Worm (Caenorhabditis elegans) whole organism, young adult: Measurements from ENCODE around the gene C54D10.10.

Experiments used
- B0019.2 ChIP-seq: fragments of 200-800 bp; sonication (Bioruptor generic); conservative IDR thresholded peaks from 2 replicates; pipeline ENCODE4 v1.3.6; 2022; ENCODE audit warnings: missing genetic modification reagents, missing genetic modification characterization, missing compliant biosample characterization
- C17E4.6 ChIP-seq: fragments of 200-800 bp; sonication (Bioruptor generic); IDR thresholded peaks from 2 replicates; pipeline ENCODE4 v1.3.6; 2022; ENCODE audit warnings: missing genetic modification reagents, missing genetic modification characterization, missing compliant biosample characterization
- F33H1.4 ChIP-seq: fragments of 200-800 bp; sonication (Bioruptor generic); IDR thresholded peaks from 2 replicates; pipeline ENCODE4 v1.3.6; 2022; ENCODE audit warnings: missing genetic modification reagents, missing genetic modification characterization, missing compliant biosample characterization
- F39B2.1 ChIP-seq: fragments of 200-800 bp; sonication (Bioruptor generic); IDR thresholded peaks from 2 replicates; pipeline ENCODE4 v1.3.6; 2022; ENCODE audit warnings: missing genetic modification reagents, missing genetic modification characterization, missing compliant biosample characterization
- F55B11.4 ChIP-seq: sonication (generic microtip); optimal IDR thresholded peaks from 2 replicates; lab custom pipeline; 2016; ENCODE audit warnings: missing compliant biosample characterization, missing genetic modification characterization, borderline replicate concordance; ENCODE audit not compliant: insufficient read depth
- T26A5.8 ChIP-seq: sonication (generic microtip); optimal IDR thresholded peaks from 2 replicates; lab custom pipeline; 2016; ENCODE audit warnings: missing genetic modification characterization, missing compliant biosample characterization
- Y53G8AR.9 ChIP-seq: fragments of 200-800 bp; sonication (Bioruptor generic); conservative IDR thresholded peaks from 2 replicates; pipeline ENCODE4 v1.3.6; 2022; ENCODE audit warnings: missing genetic modification reagents, missing genetic modification characterization, missing compliant biosample characterization
- Y67H2A.10 ChIP-seq: fragments of 200-800 bp; sonication (Bioruptor generic); conservative IDR thresholded peaks from 2 replicates; pipeline ENCODE4 v1.3.6; 2022; ENCODE audit warnings: missing genetic modification reagents, missing genetic modification characterization, missing compliant biosample characterization
- Y79H2A.3 ChIP-seq: fragments of 200-800 bp; sonication (Bioruptor generic); conservative IDR thresholded peaks from 2 replicates; pipeline ENCODE4 v1.3.6; 2022; ENCODE audit warnings: missing genetic modification reagents, missing genetic modification characterization, missing compliant biosample characterization
- aptf-2 ChIP-seq: fragments of 200-800 bp; sonication (Bioruptor generic); conservative IDR thresholded peaks from 2 replicates; pipeline ENCODE4 v1.3.6; 2022; ENCODE audit warnings: missing genetic modification reagents, missing genetic modification characterization, missing compliant biosample characterization
- attf-3 ChIP-seq: fragments of 200-800 bp; sonication (Bioruptor generic); conservative IDR thresholded peaks from 2 replicates; pipeline ENCODE4 v1.3.6; 2022; ENCODE audit warnings: missing genetic modification reagents, missing genetic modification characterization, missing compliant biosample characterization
- attf-6 ChIP-seq: fragments of 200-800 bp; sonication (Bioruptor generic); IDR thresholded peaks from 2 replicates; pipeline ENCODE4 v1.3.6; 2022; ENCODE audit warnings: missing genetic modification reagents, missing genetic modification characterization, missing compliant biosample characterization
- bed-1 ChIP-seq: fragments of 200-800 bp; sonication (Bioruptor generic); IDR thresholded peaks from 2 replicates; pipeline ENCODE4 v1.3.6; 2022; ENCODE audit warnings: missing genetic modification reagents, missing genetic modification characterization, missing compliant biosample characterization
- ccch-3 ChIP-seq: fragments of 200-800 bp; sonication (Bioruptor generic); optimal IDR thresholded peaks from 2 replicates; lab custom pipeline; 2018; ENCODE audit warnings: mild to moderate bottlenecking, missing genetic modification characterization, missing compliant biosample characterization
- ceh-27 ChIP-seq: fragments of 200-800 bp; sonication (Bioruptor generic); optimal IDR thresholded peaks from 2 replicates; lab custom pipeline; 2018; ENCODE audit warnings: mild to moderate bottlenecking, missing genetic modification characterization, moderate library complexity, missing compliant biosample characterization
- ceh-58 ChIP-seq: fragments of 200-800 bp; sonication (Bioruptor generic); IDR thresholded peaks from 2 replicates; pipeline ENCODE4 v1.3.6; 2022; ENCODE audit warnings: missing genetic modification characterization, missing compliant biosample characterization
- ceh-79 ChIP-seq: sonication (generic microtip); optimal IDR thresholded peaks from 2 replicates; lab custom pipeline; 2017; ENCODE audit warnings: mild to moderate bottlenecking, missing genetic modification characterization, missing compliant biosample characterization
- chd-7 ChIP-seq: sonication (generic microtip); optimal IDR thresholded peaks from 2 replicates; lab custom pipeline; 2016; ENCODE audit warnings: mild to moderate bottlenecking, missing genetic modification characterization, moderate library complexity, missing compliant biosample characterization
- efl-1 ChIP-seq: fragments of 150-350 bp; optimal IDR thresholded peaks from 2 replicates; lab custom pipeline; 2014; ENCODE audit warnings: missing biosample characterization, missing genetic modification reagents, missing genetic modification characterization
- egl-44 ChIP-seq: fragments of 200-800 bp; sonication (Bioruptor generic); IDR thresholded peaks from 2 replicates; pipeline ENCODE4 v1.3.6; 2022; ENCODE audit warnings: missing genetic modification reagents, missing genetic modification characterization, missing compliant biosample characterization
- egrh-3 ChIP-seq: fragments of 200-800 bp; sonication (Bioruptor generic); IDR thresholded peaks from 2 replicates; pipeline ENCODE4 v1.3.6; 2022; ENCODE audit warnings: missing genetic modification reagents, missing genetic modification characterization, missing compliant biosample characterization
- ets-4 ChIP-seq: fragments of 200-800 bp; sonication (Bioruptor generic); optimal IDR thresholded peaks from 2 replicates; lab custom pipeline; 2018; ENCODE audit warnings: mild to moderate bottlenecking, missing genetic modification characterization, missing compliant biosample characterization
- hrde-1 ChIP-seq: sonication (generic microtip); optimal IDR thresholded peaks from 2 replicates; lab custom pipeline; 2016; ENCODE audit warnings: missing genetic modification characterization, mild to moderate bottlenecking, missing compliant biosample characterization, moderate library complexity, missing genotype, missing genetic modification reagents, borderline replicate concordance
- lin-54 ChIP-seq: fragments of 200-800 bp; sonication (Bioruptor generic); optimal IDR thresholded peaks from 2 replicates; lab custom pipeline; 2018; ENCODE audit warnings: mild to moderate bottlenecking, missing genetic modification characterization, missing compliant biosample characterization
- madf-8 ChIP-seq: fragments of 200-800 bp; sonication (Bioruptor generic); conservative IDR thresholded peaks from 2 replicates; pipeline ENCODE4 v1.3.6; 2022; ENCODE audit warnings: missing genetic modification reagents, missing genetic modification characterization, missing compliant biosample characterization
- mcd-1 ChIP-seq: fragments of 200-800 bp; sonication (Bioruptor generic); IDR thresholded peaks from 2 replicates; pipeline ENCODE4 v1.3.6; 2022; ENCODE audit warnings: missing genetic modification reagents, missing genetic modification characterization, missing compliant biosample characterization
- mes-4 ChIP-seq: sonication (generic microtip); optimal IDR thresholded peaks from 2 replicates; lab custom pipeline; 2016; ENCODE audit warnings: missing genotype, missing genetic modification characterization, missing compliant biosample characterization
- mxl-1 ChIP-seq: sonication (generic microtip); optimal IDR thresholded peaks from 2 replicates; lab custom pipeline; 2016; ENCODE audit warnings: missing genetic modification characterization, missing compliant biosample characterization
- nhr-120 ChIP-seq: fragments of 200-800 bp; sonication (Bioruptor generic); IDR thresholded peaks from 2 replicates; pipeline ENCODE4 v1.3.6; 2022; ENCODE audit warnings: missing genetic modification characterization, missing compliant biosample characterization
- nhr-80 ChIP-seq: sonication (generic microtip); optimal IDR thresholded peaks from 2 replicates; lab custom pipeline; 2016; ENCODE audit warnings: missing genetic modification characterization, missing compliant biosample characterization
- pha-4 ChIP-seq: fragments of 150-350 bp; sonication (generic microtip); optimal IDR thresholded peaks from 2 replicates; lab custom pipeline; 2014; ENCODE audit warnings: missing biosample characterization, missing genetic modification reagents, missing genetic modification characterization
- repo-1 ChIP-seq: sonication (generic microtip); optimal IDR thresholded peaks from 2 replicates; lab custom pipeline; 2017; ENCODE audit warnings: mild to moderate bottlenecking, missing genetic modification characterization, missing compliant biosample characterization
- sea-2 ChIP-seq: fragments of 200-800 bp; sonication (Bioruptor generic); IDR thresholded peaks from 2 replicates; pipeline ENCODE4 v1.3.6; 2022; ENCODE audit warnings: missing genetic modification characterization, missing compliant biosample characterization
- snpc-1.1 ChIP-seq: sonication (generic microtip); optimal IDR thresholded peaks from 2 replicates; lab custom pipeline; 2017; ENCODE audit warnings: missing genetic modification characterization, mild to moderate bottlenecking, missing compliant biosample characterization, antibody characterized with exemption, moderate library complexity, missing genotype, missing genetic modification reagents; ENCODE audit not compliant: insufficient read depth
- snpc-1.3 ChIP-seq: sonication (generic microtip); optimal IDR thresholded peaks from 2 replicates; lab custom pipeline; 2017; ENCODE audit warnings: missing genetic modification characterization, mild to moderate bottlenecking, missing compliant biosample characterization, antibody characterized with exemption, moderate library complexity, missing genotype, missing genetic modification reagents; ENCODE audit not compliant: insufficient read depth
- snpc-3.4 ChIP-seq: sonication (generic microtip); optimal IDR thresholded peaks from 2 replicates; lab custom pipeline; 2017; ENCODE audit warnings: missing genetic modification characterization, mild to moderate bottlenecking, missing compliant biosample characterization, antibody characterized with exemption, moderate library complexity, missing genotype, missing genetic modification reagents
- tbx-9 ChIP-seq: sonication (generic microtip); optimal IDR thresholded peaks from 2 replicates; lab custom pipeline; 2016; ENCODE audit warnings: borderline replicate concordance, missing genetic modification characterization, inconsistent platforms, missing compliant biosample characterization
- tlf-1 ChIP-seq: fragments of 200-800 bp; sonication (Bioruptor generic); optimal IDR thresholded peaks from 2 replicates; lab custom pipeline; 2018; ENCODE audit warnings: mild to moderate bottlenecking, missing genetic modification characterization, missing compliant biosample characterization
- zim-3 ChIP-seq: sonication (generic microtip); optimal IDR thresholded peaks from 2 replicates; lab custom pipeline; 2017; ENCODE audit warnings: mild to moderate bottlenecking, missing genetic modification characterization, moderate library complexity, missing compliant biosample characterization
- ztf-25 ChIP-seq: fragments of 200-800 bp; sonication (Bioruptor generic); IDR thresholded peaks from 2 replicates; pipeline ENCODE4 v1.3.6; 2022; ENCODE audit warnings: missing genetic modification reagents, missing genetic modification characterization, missing compliant biosample characterization
- ztf-26 ChIP-seq: sonication (generic microtip); optimal IDR thresholded peaks from 2 replicates; lab custom pipeline; 2017; ENCODE audit warnings: missing genetic modification characterization, missing compliant biosample characterization

The C54D10.10 gene

DNA sequence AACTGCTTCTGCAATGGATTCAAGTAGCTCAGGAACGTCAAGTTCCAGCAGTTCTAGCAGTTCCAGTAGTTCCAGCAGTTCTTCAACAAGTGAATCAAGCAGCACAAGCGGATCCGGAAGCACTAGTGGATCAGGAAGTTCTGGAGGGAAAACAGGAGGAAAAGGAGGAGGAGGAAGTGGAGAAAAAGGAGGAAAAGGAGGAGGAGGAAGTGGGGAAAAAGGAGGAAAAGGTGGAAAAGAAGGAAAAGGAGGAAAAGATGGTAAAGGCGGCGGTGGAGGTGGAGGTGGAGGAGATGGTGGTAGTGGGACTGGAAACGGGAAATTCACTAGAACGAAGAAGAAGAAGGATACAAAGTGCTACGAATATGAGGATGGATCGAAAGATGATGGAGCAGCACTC, 43.3 kb downstream of the C54D10.10 start (continued):
- TF ChIP-seq egrh-3 (GFP tag; lab: Robert Waterston, UW), result peak; percentile 49
- TF ChIP-seq hrde-1 (tag; lab: Kevin White, UChicago), result no peak

DNA sequence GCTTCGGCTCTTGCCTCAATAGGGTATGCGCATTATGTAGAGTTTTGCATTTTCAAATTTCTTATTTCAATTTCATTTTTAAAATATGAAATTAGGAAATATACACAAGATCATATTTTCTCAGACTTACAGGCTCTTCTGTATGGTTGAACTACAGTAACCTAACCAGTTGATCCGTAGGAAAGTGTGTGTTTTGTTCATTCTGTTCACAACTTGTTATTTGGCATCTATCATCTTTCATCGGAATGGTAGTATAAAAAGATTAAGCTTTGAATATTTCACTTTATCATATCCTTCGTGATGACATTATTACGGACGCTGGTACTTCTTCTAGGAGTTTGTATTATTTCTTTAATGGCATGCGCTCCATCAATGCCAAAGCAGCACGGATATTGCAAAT, 43.9 kb downstream of the C54D10.10 start, which contains the start of gene K01D12.10:
Gene K01D12.10 (plus strand): TSS at position 301 of the 400 bp plus-strand sequence.
- no peak for TF ChIP-seq snpc-1.1 (tag; lab: Kevin White, UChicago)
- no peak for TF ChIP-seq nhr-120 (GFP tag; lab: Robert Waterston, UW)
- no peak for TF ChIP-seq repo-1 (tag; lab: Kevin White, UChicago)
- no peak for TF ChIP-seq egrh-3 (GFP tag; lab: Robert Waterston, UW)
- no peak for TF ChIP-seq snpc-1.3 (tag; lab: Kevin White, UChicago)
- TF ChIP-seq ccch-3 (GFP tag; lab: Kevin White, UChicago), result no peak
- no peak for TF ChIP-seq aptf-2 (GFP tag; lab: Robert Waterston, UW)
- no peak for TF ChIP-seq snpc-3.4
- TF ChIP-seq F33H1.4 (GFP tag; lab: Robert Waterston, UW), result no peak
- no peak for TF ChIP-seq T26A5.8 (tag; lab: Kevin White, UChicago)
- no peak for TF ChIP-seq mes-4 (tag; lab: Kevin White, UChicago)
- no peak for TF ChIP-seq tlf-1 (GFP tag; lab: Kevin White, UChicago)
- TF ChIP-seq egl-44, result no peak
- no peak for TF ChIP-seq nhr-80 (tag; lab: Kevin White, UChicago)
- no peak for TF ChIP-seq ceh-58
- no peak for TF ChIP-seq F55B11.4 (tag; lab: Kevin White, UChicago)
- no peak for TF ChIP-seq mxl-1 (tag; lab: Kevin White, UChicago)
- TF ChIP-seq, all 124 proteins: peak for 0

DNA sequence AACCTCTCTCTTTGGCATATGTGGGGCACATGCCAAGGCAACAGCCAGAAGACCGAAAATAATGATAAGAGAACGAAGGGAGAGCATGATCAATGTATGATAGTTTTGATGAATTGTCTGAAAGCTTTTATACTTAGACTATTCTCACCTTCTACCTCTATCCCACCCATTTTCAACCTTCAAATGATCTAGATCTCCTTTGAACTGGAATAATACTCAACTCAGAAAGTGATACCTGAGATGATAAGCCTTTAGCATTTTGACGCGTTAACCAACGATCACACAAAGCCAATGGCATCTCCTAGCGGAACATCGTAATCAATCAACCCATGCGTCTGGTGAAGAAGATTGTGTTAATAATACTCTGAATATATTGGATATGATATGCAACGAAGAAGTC, 45.3 kb downstream of the C54D10.10 start, which contains the start of gene K01D12.9:
Gene K01D12.9 (minus strand): TSS at position 101 of the 400 bp plus-strand sequence.
- TF ChIP-seq Y79H2A.3 (GFP tag; lab: Robert Waterston, UW) (no peak), snpc-1.1 (tag; lab: Kevin White, UChicago) (no peak), pha-4 (tag; lab: Kevin White, UChicago) (no peak), ztf-25 (GFP tag; lab: Robert Waterston, UW) (no peak), chd-7 (tag; lab: Kevin White, UChicago) (no peak), zim-3 (tag; lab: Kevin White, UChicago) (no peak), ztf-26 (tag; lab: Kevin White, UChicago) (no peak), attf-3 (GFP tag; lab: Robert Waterston, UW) (no peak), nhr-120 (GFP tag; lab: Robert Waterston, UW) (no peak), mcd-1 (GFP tag; lab: Robert Waterston, UW) (no peak), repo-1 (tag; lab: Kevin White, UChicago) (no peak), aptf-2 (GFP tag; lab: Robert Waterston, UW) (no peak), B0019.2 (GFP tag; lab: Robert Waterston, UW) (no peak), efl-1 (GFP tag; lab: Kevin White, UChicago) (no peak), attf-6 (GFP tag; lab: Robert Waterston, UW) (no peak)
- TF ChIP-seq, all 124 proteins: peak for 0

DNA sequence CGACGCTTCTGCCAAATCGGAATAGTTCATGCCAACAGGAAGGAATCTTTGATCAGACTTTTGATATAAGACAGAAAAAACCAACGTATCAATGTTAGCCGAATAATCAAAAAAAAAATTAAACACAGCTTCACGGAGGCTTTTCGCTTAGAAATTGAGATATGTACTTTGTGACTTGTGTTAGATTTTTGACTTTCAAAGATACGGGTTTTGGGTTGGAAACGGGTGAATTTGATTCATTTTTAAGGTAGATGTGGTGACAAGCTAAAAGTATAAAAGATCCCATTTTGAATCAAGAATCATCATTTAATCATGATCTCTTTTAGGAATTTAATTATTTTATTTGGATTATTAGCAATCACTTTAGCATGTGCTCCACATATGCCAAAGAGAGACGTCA, 47.4 kb downstream of the C54D10.10 start, which contains the start of gene K01D12.8:
Gene K01D12.8 (plus strand): TSS at position 301 of the 400 bp plus-strand sequence.
- no peak for TF ChIP-seq aptf-2 (GFP tag; lab: Robert Waterston, UW)
- no peak for TF ChIP-seq lin-54 (GFP tag; lab: Kevin White, UChicago)
- TF ChIP-seq ceh-79 (tag; lab: Kevin White, UChicago), result no peak
- TF ChIP-seq F39B2.1 (GFP tag; lab: Robert Waterston, UW), result no peak
- no peak for TF ChIP-seq Y53G8AR.9 (GFP tag; lab: Robert Waterston, UW)
- TF ChIP-seq tbx-9 (tag; lab: Kevin White, UChicago), result no peak
- no peak for TF ChIP-seq zim-3 (tag; lab: Kevin White, UChicago)
- TF ChIP-seq sea-2 (GFP tag; lab: Robert Waterston, UW), result no peak
- TF ChIP-seq attf-6 (GFP tag; lab: Robert Waterston, UW), result no peak
- TF ChIP-seq C17E4.6, result no peak
- no peak for TF ChIP-seq F33H1.4 (GFP tag; lab: Robert Waterston, UW)
- TF ChIP-seq ceh-27 (GFP tag; lab: Kevin White, UChicago), result no peak
- TF ChIP-seq egl-44, result no peak
- TF ChIP-seq Y67H2A.10 (GFP tag; lab: Robert Waterston, UW), result no peak
- no peak for TF ChIP-seq ztf-26 (tag; lab: Kevin White, UChicago)
- TF ChIP-seq ets-4 (GFP tag; lab: Kevin White, UChicago), result no peak
- TF ChIP-seq madf-8 (GFP tag; lab: Robert Waterston, UW), result no peak
- TF ChIP-seq mxl-1 (tag; lab: Kevin White, UChicago), result no peak
- TF ChIP-seq bed-1 (GFP tag; lab: Robert Waterston, UW), result no peak
